Worm (Caenorhabditis elegans): Measurements from ENCODE around the gene ZC190.6.

DNA sequence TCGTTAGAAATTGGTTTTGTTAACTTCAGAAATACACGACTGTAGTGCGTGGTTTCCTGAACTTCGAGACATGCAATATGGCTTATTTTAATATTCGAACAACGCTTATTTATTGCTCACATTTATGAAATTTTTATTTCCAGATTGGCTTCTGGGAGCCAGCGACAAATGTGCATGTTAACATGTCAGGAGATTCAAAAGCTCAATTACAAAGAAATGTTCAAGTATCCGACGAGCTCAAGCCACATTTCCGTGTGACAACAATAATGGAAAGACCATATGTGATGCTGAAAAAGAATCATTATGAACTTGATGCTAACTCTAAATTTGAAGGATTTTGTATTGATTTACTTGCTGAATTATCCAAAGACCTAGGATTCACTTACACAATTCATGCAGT lies 41.3 kb upstream of the ZC190.6 start:
- TF ChIP-seq ama-1 (optimal IDR thresholded peaks at IDR 0.05) (no peak), F13H6.1 (tag; optimal IDR thresholded peaks at IDR 0.05) (no peak), lin-11 (tag; optimal IDR thresholded peaks at IDR 0.05) (no peak), unc-42 (tag; optimal IDR thresholded peaks at IDR 0.05) (no peak)

Measured in whole organism, late embryonic.